Worm (Caenorhabditis elegans): ENCODE results near the gene clc-27.

- no peak for TF ChIP-seq sma-9 (GFP tag; optimal IDR thresholded peaks at IDR 0.05)
- no peak for TF ChIP-seq sma-9 (tag; optimal IDR thresholded peaks at IDR 0.05)
- TF ChIP-seq lsy-2 (tag; optimal IDR thresholded peaks at IDR 0.05), result no peak
- TF ChIP-seq ceh-82 (tag; optimal IDR thresholded peaks at IDR 0.05), result no peak
- no peak for TF ChIP-seq alr-1 (tag; optimal IDR thresholded peaks at IDR 0.05)
- no peak for TF ChIP-seq zag-1 (tag; optimal IDR thresholded peaks at IDR 0.05)
- TF ChIP-seq R02D3.7 (tag; optimal IDR thresholded peaks at IDR 0.05), result no peak
- TF ChIP-seq snpc-4 (tag; optimal IDR thresholded peaks at IDR 0.05), result no peak
Measured at ce11 chrIII:1007143-1007905, 867 bp upstream of the clc-27 start.
